Worm (Caenorhabditis elegans): ENCODE measurements around the gene R11D1.13.

Gene R11D1.13

DNA sequence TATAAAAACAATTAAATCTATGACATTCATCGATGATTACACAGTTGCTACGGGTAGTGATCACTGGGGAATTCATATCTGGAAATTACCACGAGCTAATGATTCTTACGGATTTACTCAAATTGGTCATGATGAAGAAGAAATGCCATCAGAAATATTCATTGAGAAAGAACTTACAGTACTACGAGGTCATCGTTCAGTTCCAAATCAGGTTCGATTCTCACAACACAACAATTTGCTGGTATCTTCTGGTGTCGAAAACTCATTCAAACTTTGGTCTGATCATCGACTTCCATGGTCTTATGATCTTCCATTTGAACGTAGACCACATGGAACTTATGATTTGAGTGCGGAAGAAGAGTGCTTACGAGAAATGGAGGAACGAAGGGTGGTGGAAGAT, 20.4 kb upstream of the R11D1.13 start:
- no peak for TF ChIP-seq ttx-3 (tag; optimal IDR thresholded peaks at IDR 0.05)
- no peak for TF ChIP-seq sdc-2 (tag; optimal IDR thresholded peaks at IDR 0.05)
- no peak for TF ChIP-seq elt-2 (tag; optimal IDR thresholded peaks at IDR 0.05)
- TF ChIP-seq pqm-1 (tag; optimal IDR thresholded peaks at IDR 0.05) = no peak
- TF ChIP-seq rnt-1 (tag; optimal IDR thresholded peaks at IDR 0.05) = no peak
- no peak for TF ChIP-seq hlh-15 (tag; optimal IDR thresholded peaks at IDR 0.05)
- no peak for TF ChIP-seq dmd-4 (tag; optimal IDR thresholded peaks at IDR 0.05; ENCODE audit: borderline replicate concordance)
- no peak for TF ChIP-seq ceh-30 (tag; optimal IDR thresholded peaks at IDR 0.05)
- no peak for TF ChIP-seq eyg-1 (tag; optimal IDR thresholded peaks at IDR 0.05)
- no peak for TF ChIP-seq hlh-8 (tag; optimal IDR thresholded peaks at IDR 0.05)
- no peak for TF ChIP-seq odd-2 (tag; optimal IDR thresholded peaks at IDR 0.05)
- TF ChIP-seq fax-1 (tag; optimal IDR thresholded peaks at IDR 0.05) = no peak
- TF ChIP-seq lim-6 (tag; optimal IDR thresholded peaks at IDR 0.05) = no peak
- TF ChIP-seq pat-9 (tag; optimal IDR thresholded peaks at IDR 0.05) = no peak

DNA sequence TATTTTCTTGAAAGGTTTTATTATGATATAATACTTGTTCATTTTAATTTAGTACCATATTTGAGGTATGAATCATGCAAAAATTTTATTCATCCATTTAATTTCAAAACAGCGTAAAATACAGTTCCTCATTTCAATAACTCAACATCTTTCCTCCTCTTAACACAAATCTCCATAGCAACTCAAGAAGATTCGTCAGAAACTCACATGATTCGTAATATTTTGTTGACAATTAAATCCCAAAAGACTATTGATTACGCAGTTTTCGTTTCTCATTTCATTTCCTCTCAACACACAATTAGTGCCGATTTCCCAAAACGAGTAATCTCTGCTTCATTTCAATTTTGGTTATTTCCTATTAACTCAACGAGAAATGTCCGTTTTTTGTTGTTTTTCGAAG, 18.6 kb upstream of the R11D1.13 start, which contains the start of gene R11D1.2:
Gene R11D1.2 (plus strand): TSS at position 301 of the 400 bp plus-strand sequence.
- no peak for TF ChIP-seq nfya-1 (tag; optimal IDR thresholded peaks at IDR 0.05)
- TF ChIP-seq rnt-1 (tag; optimal IDR thresholded peaks at IDR 0.05) = no peak
- no peak for TF ChIP-seq eyg-1 (tag; optimal IDR thresholded peaks at IDR 0.05)
- no peak for TF ChIP-seq pha-4 (tag; optimal IDR thresholded peaks at IDR 0.05)
- no peak for TF ChIP-seq madf-2 (tag; optimal IDR thresholded peaks at IDR 0.05)
- TF ChIP-seq ceh-18 (tag; optimal IDR thresholded peaks at IDR 0.05) = no peak
- no peak for TF ChIP-seq ceh-34 (tag; optimal IDR thresholded peaks at IDR 0.05)
- no peak for TF ChIP-seq C08G9.2 (tag; optimal IDR thresholded peaks at IDR 0.05)
- TF ChIP-seq sox-4 (tag; optimal IDR thresholded peaks at IDR 0.05) = no peak
- no peak for TF ChIP-seq fax-1 (tag; optimal IDR thresholded peaks at IDR 0.05)
- TF ChIP-seq ceh-14 (tag; optimal IDR thresholded peaks at IDR 0.05) = no peak
- no peak for TF ChIP-seq hlh-8 (tag; optimal IDR thresholded peaks at IDR 0.05)
- TF ChIP-seq hlh-30 (tag; optimal IDR thresholded peaks at IDR 0.05; ENCODE audit: insufficient read depth) = no peak
- no peak for TF ChIP-seq ceh-9 (tag; optimal IDR thresholded peaks at IDR 0.05)
- TF ChIP-seq fkh-6 (tag; optimal IDR thresholded peaks at IDR 0.05) = no peak
- no peak for TF ChIP-seq sox-2 (GFP tag; IDR thresholded peaks at IDR 0.05)
- TF ChIP-seq pat-9 (tag; optimal IDR thresholded peaks at IDR 0.05) = no peak

DNA sequence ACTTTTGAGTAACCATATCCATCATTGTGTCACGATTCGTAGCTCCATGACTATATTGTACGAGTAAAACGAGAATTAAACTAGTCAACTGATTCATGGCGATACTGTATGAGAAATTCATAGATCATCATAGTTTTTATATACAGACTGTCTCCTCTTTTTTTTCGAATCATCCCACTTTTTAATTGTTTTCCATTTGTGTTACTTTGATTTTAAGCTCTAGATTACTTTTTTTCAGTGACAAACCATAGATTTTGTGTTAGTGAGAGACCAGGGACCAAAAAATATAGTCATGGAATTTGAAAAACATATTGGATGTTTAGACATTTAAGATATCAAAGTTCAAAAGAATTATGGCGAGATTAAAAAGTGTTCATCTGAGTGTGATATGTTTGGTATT, 15.0 kb upstream of the R11D1.13 start, which contains the start of gene R11D1.3:
Gene R11D1.3 (minus strand): TSS at position 101 of the 400 bp plus-strand sequence.
- no peak for TF ChIP-seq tbx-7 (tag; optimal IDR thresholded peaks at IDR 0.05)
- no peak for TF ChIP-seq npax-4 (tag; optimal IDR thresholded peaks at IDR 0.05)
- no peak for TF ChIP-seq nfya-1 (tag; optimal IDR thresholded peaks at IDR 0.05)
- no peak for TF ChIP-seq elt-4 (tag; optimal IDR thresholded peaks at IDR 0.05)
- no peak for TF ChIP-seq sox-2 (GFP tag; IDR thresholded peaks at IDR 0.05)
- no peak for TF ChIP-seq elt-2 (tag; optimal IDR thresholded peaks at IDR 0.05)
- no peak for TF ChIP-seq ceh-9 (tag; optimal IDR thresholded peaks at IDR 0.05)
- TF ChIP-seq lin-11 (tag; optimal IDR thresholded peaks at IDR 0.05) = no peak
- TF ChIP-seq odd-2 (tag; optimal IDR thresholded peaks at IDR 0.05) = no peak
- TF ChIP-seq pax-1 (tag; optimal IDR thresholded peaks at IDR 0.05) = no peak
- no peak for TF ChIP-seq ceh-48 (tag; optimal IDR thresholded peaks at IDR 0.05)
- no peak for TF ChIP-seq hlh-15 (tag; optimal IDR thresholded peaks at IDR 0.05)

DNA sequence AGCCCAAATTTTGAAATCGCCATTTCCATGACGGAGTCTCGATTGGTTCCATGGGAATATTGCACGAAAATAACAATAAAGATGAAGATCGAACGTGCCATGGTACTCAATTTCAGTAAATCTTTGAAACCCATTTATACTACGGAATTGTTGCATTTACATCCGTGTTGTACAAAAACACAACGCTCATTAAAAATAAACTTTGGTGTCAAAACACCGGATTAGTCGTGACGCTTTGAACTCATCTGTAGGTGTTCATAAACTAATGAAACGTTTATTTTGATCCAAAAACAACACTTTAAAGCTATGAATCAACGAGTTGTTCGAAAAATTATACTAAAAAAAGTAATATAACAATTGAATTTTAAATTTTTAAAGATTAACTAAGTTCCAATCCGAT, 12.8 kb upstream of the R11D1.13 start, which contains the start of gene R11D1.4:
Gene R11D1.4 (minus strand): TSS at position 101 of the 400 bp plus-strand sequence.
- TF ChIP-seq pax-1 (tag; optimal IDR thresholded peaks at IDR 0.05) = no peak
- no peak for TF ChIP-seq sox-4 (tag; optimal IDR thresholded peaks at IDR 0.05)
- no peak for TF ChIP-seq nhr-232 (tag; optimal IDR thresholded peaks at IDR 0.05)
- no peak for TF ChIP-seq fax-1 (tag; optimal IDR thresholded peaks at IDR 0.05)
- no peak for TF ChIP-seq hlh-30 (tag; optimal IDR thresholded peaks at IDR 0.05; ENCODE audit: insufficient read depth)

DNA sequence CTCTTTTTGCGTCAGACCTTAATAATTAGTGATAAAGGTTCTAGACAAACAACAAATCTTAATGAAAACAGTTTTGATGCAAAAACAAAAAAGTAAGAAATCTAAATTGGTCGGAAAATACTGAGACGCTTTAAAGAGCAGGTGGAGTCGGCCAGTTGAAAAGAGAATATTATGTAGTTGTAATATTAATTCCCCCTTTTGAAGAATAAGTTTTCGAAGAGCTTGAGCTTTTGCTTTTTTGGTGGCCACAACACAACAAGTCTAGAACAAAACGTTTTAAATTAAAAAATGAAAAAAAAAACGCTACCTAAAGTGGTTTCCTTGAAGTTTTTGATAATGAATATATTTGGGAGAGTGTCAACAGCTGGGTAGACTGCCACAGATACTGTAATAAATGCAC, 10.5 kb upstream of the R11D1.13 start, which contains the start of gene str-178:
Gene str-178 (minus strand): TSS at position 101 of the 400 bp plus-strand sequence.
- TF ChIP-seq nhr-11 (tag; optimal IDR thresholded peaks at IDR 0.05) = no peak
- TF ChIP-seq ceh-9 (tag; optimal IDR thresholded peaks at IDR 0.05) = no peak
